Fruit fly (Drosophila melanogaster): Measurements from ENCODE around the gene CG42268.

- TF ChIP-seq Myc (optimal IDR thresholded peaks at IDR 0.05) (no peak), Sin3A (optimal IDR thresholded peaks at IDR 0.05) (no peak), h (optimal IDR thresholded peaks at IDR 0.05) (no peak), psq (optimal IDR thresholded peaks at IDR 0.05) (no peak), insv (optimal IDR thresholded peaks at IDR 0.05) (no peak), ttk (optimal IDR thresholded peaks at IDR 0.05) (no peak)
These were observed 15.5 kb upstream of the CG42268 start for dm6 chr3L:9775728-9776127.

Measured in Kc167 (cell line).